Fruit fly (Drosophila melanogaster) whole organism, embryonic: ENCODE results near the gene Tre1.

Source experiments
- CG10209 ChIP-seq: fragments of 200-800 bp; sonication (Bioruptor generic); optimal IDR thresholded peaks from 3 replicates; lab custom pipeline; 2017; ENCODE audit warnings: missing biosample characterization, mild to moderate bottlenecking, missing genetic modification characterization, missing genetic modification reagents
- CG1233 ChIP-seq: fragments of 200-800 bp; sonication (Bioruptor generic); optimal IDR thresholded peaks from 4 replicates; lab custom pipeline; 2018; ENCODE audit warnings: missing biosample characterization, mild to moderate bottlenecking, missing genetic modification characterization
- Hsf ChIP-seq: fragments of 200-800 bp; sonication (Bioruptor generic); optimal IDR thresholded peaks from 3 replicates; lab custom pipeline; 2016; ENCODE audit warnings: missing biosample characterization, missing genetic modification characterization
- cad ChIP-seq: fragments of >200 bp; optimal IDR thresholded peaks from 2 replicates; lab custom pipeline; 2017; ENCODE audit warnings: missing biosample characterization, missing genetic modification characterization
- gcm2 ChIP-seq: fragments of 200-800 bp; sonication (Bioruptor generic); optimal IDR thresholded peaks from 2 replicates; lab custom pipeline; 2016; ENCODE audit warnings: missing biosample characterization, missing genetic modification characterization
- h ChIP-seq: fragments of >200 bp; optimal IDR thresholded peaks from 2 replicates; lab custom pipeline; 2017
- hth ChIP-seq: fragments of >200 bp; optimal IDR thresholded peaks from 2 replicates; lab custom pipeline; 2017; ENCODE audit warnings: inconsistent platforms
- maf-S ChIP-seq: fragments of 200-800 bp; sonication (Bioruptor generic); optimal IDR thresholded peaks from 2 replicates; lab custom pipeline; 2016; ENCODE audit warnings: missing biosample characterization, missing genetic modification characterization

DNA sequence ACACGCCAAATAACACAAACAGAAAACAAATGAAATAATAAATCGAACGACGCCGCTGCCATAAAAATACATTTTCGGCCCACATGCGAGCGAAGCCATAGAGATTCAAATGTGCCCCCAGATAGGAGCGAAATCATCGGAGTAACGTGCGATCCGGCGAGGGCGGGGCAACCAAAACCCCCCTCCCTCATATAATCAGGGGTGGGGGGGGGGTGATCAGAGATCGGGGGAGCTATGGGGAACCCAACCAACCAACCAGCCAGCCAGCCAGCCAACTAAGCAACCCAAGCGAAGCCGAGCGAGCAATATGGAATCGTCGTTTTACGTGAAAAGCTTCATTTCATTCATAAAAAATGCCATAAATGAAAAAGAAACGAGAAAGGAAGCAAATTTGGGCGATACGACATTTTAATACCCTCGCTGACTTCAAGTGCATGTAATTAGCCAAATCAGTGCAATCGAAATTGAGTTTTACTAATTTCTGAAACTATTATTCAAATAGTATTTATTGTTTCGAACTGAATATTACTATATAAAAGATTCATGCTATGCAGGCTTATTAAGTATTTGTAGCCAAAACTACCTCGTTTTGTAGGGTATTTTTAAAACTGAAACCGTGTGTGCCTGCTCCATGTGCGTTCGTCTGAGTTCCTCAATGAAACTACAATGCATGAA lies 20.2 kb upstream of the Tre1 start:
- TF ChIP-seq CG10209 (GFP tag; lab: Kevin White, UChicago) = peak; percentile 64
- no peak for TF ChIP-seq h (lab: Kevin White, UChicago)
- TF ChIP-seq hth = no peak
- peak; percentile 24 for TF ChIP-seq CG1233 (GFP tag; lab: Kevin White, UChicago)
- peak; percentile 44 for TF ChIP-seq Hsf (GFP tag; lab: Kevin White, UChicago)
- peak; percentile 2 for TF ChIP-seq maf-S (GFP tag; lab: Kevin White, UChicago)
- TF ChIP-seq cad (GFP tag; lab: Kevin White, UChicago) = no peak
- TF ChIP-seq gcm2 (GFP tag; lab: Kevin White, UChicago) = peak; percentile 10
